Fruit fly (Drosophila melanogaster) whole organism, embryonic: Measurements from ENCODE around the gene Ras85D.

Source experiments
- CG10209 ChIP-seq: fragments of 200-800 bp; sonication (Bioruptor generic); optimal IDR thresholded peaks from 3 replicates; lab custom pipeline; 2017; ENCODE audit warnings: missing biosample characterization, mild to moderate bottlenecking, missing genetic modification characterization, missing genetic modification reagents
- CG10654 ChIP-seq: fragments of 200-800 bp; sonication (Bioruptor generic); optimal IDR thresholded peaks from 2 replicates; lab custom pipeline; 2016; ENCODE audit warnings: missing biosample characterization, missing genetic modification characterization
- CG10979 ChIP-seq: fragments of 200-800 bp; sonication (Bioruptor generic); optimal IDR thresholded peaks from 2 replicates; lab custom pipeline; 2018; ENCODE audit warnings: missing biosample characterization, mild to moderate bottlenecking, missing genetic modification characterization, moderate library complexity
- CG11093 ChIP-seq: fragments of 200-800 bp; sonication (Bioruptor generic); IDR thresholded peaks from 3 replicates; pipeline ENCODE4 v1.3.6; 2022; ENCODE audit warnings: missing biosample characterization, missing genetic modification characterization
- CG12071 ChIP-seq: fragments of 200-800 bp; sonication (Bioruptor generic); optimal IDR thresholded peaks from 3 replicates; lab custom pipeline; 2018; ENCODE audit warnings: missing biosample characterization, mild to moderate bottlenecking, missing genetic modification characterization
- CG12104 ChIP-seq: fragments of 200-800 bp; sonication (Bioruptor generic); optimal IDR thresholded peaks from 3 replicates; lab custom pipeline; 2016; ENCODE audit warnings: missing biosample characterization, missing genetic modification characterization
- CG12744 ChIP-seq: fragments of 200-800 bp; sonication (Bioruptor generic); optimal IDR thresholded peaks from 2 replicates; lab custom pipeline; 2016; ENCODE audit warnings: missing biosample characterization, missing genetic modification characterization
- CG15011 ChIP-seq: fragments of 200-800 bp; sonication (Bioruptor generic); optimal IDR thresholded peaks from 3 replicates; lab custom pipeline; 2018; ENCODE audit warnings: missing biosample characterization, mild to moderate bottlenecking, missing genetic modification characterization
- CG15514 ChIP-seq: fragments of 200-800 bp; sonication (Bioruptor generic); optimal IDR thresholded peaks from 3 replicates; lab custom pipeline; 2017; ENCODE audit warnings: missing biosample characterization, missing genetic modification characterization, mild to moderate bottlenecking, moderate library complexity, missing genetic modification reagents
- CG15601 ChIP-seq: fragments of 200-800 bp; sonication (Bioruptor generic); optimal IDR thresholded peaks from 3 replicates; lab custom pipeline; 2019; ENCODE audit warnings: missing biosample characterization, mild to moderate bottlenecking, missing genetic modification characterization, moderate library complexity
- CG17568 ChIP-seq: fragments of 200-800 bp; sonication (Bioruptor generic); optimal IDR thresholded peaks from 2 replicates; lab custom pipeline; 2018; ENCODE audit warnings: missing biosample characterization, mild to moderate bottlenecking, missing genetic modification characterization, moderate library complexity
- CG18262 ChIP-seq: fragments of 200-800 bp; optimal IDR thresholded peaks from 3 replicates; lab custom pipeline; 2019; ENCODE audit warnings: missing biosample characterization, mild to moderate bottlenecking, missing genetic modification characterization, moderate library complexity
- CG2875 ChIP-seq: fragments of 200-800 bp; sonication (Bioruptor generic); optimal IDR thresholded peaks from 2 replicates; lab custom pipeline; 2017; ENCODE audit warnings: missing biosample characterization, mild to moderate bottlenecking, missing genetic modification characterization, missing genetic modification reagents
- CG31365 ChIP-seq: fragments of 200-800 bp; sonication (Bioruptor generic); optimal IDR thresholded peaks from 2 replicates; lab custom pipeline; 2018; ENCODE audit warnings: missing biosample characterization, mild to moderate bottlenecking, missing genetic modification characterization
- CG3838 ChIP-seq: fragments of 200-800 bp; sonication (Bioruptor generic); optimal IDR thresholded peaks from 3 replicates; lab custom pipeline; 2016; ENCODE audit warnings: missing biosample characterization, missing genetic modification characterization
- CG42726 ChIP-seq: fragments of 200-800 bp; sonication (Bioruptor generic); IDR thresholded peaks from 2 replicates; pipeline ENCODE4 v1.3.6; 2022; ENCODE audit warnings: missing biosample characterization, missing genetic modification characterization; ENCODE audit not compliant: partially characterized antibody
- CG4282 ChIP-seq: fragments of 200-800 bp; sonication (Bioruptor generic); optimal IDR thresholded peaks from 2 replicates; lab custom pipeline; 2016; ENCODE audit warnings: missing biosample characterization, missing genetic modification characterization
- CG4328 ChIP-seq: fragments of 200-800 bp; sonication (Bioruptor generic); optimal IDR thresholded peaks from 3 replicates; lab custom pipeline; 2017; ENCODE audit warnings: missing biosample characterization, missing genetic modification reagents, missing genetic modification characterization
- CG6791 ChIP-seq: fragments of 200-800 bp; sonication (Bioruptor generic); IDR thresholded peaks from 3 replicates; pipeline ENCODE4 v1.3.6; 2022; ENCODE audit warnings: missing biosample characterization, missing genetic modification characterization; ENCODE audit not compliant: partially characterized antibody
- CG7556 ChIP-seq: fragments of 200-800 bp; sonication (Bioruptor generic); optimal IDR thresholded peaks from 2 replicates; lab custom pipeline; 2017; ENCODE audit warnings: missing biosample characterization, mild to moderate bottlenecking, missing genetic modification characterization
- CG7963 ChIP-seq: fragments of 200-800 bp; sonication (Bioruptor generic); IDR thresholded peaks from 3 replicates; pipeline ENCODE4 v1.3.6; 2022; ENCODE audit warnings: missing biosample characterization, missing genetic modification characterization; ENCODE audit not compliant: partially characterized antibody
- CG8359 ChIP-seq: fragments of 200-800 bp; sonication (Bioruptor generic); optimal IDR thresholded peaks from 2 replicates; lab custom pipeline; 2017; ENCODE audit warnings: missing biosample characterization, mild to moderate bottlenecking, missing genetic modification characterization, borderline replicate concordance
- CG9609 ChIP-seq: fragments of 200-800 bp; sonication (Bioruptor generic); optimal IDR thresholded peaks from 3 replicates; lab custom pipeline; 2016; ENCODE audit warnings: missing biosample characterization, missing genetic modification characterization
- CrebB ChIP-seq: fragments of 200-800 bp; sonication (Bioruptor generic); optimal IDR thresholded peaks from 3 replicates; lab custom pipeline; 2018; ENCODE audit warnings: missing biosample characterization, mild to moderate bottlenecking, missing genetic modification characterization
- D ChIP-seq, 2 experiments: fragments of 200-800 bp in 1 of 2; fragments of >200 bp in 1 of 2; sonication (Bioruptor generic) in 1 of 2; optimal IDR thresholded peaks; 2 replicates in 1 of 2; 3 replicates in 1 of 2; lab custom pipeline; 2017; ENCODE audit warnings: mild to moderate bottlenecking in 1 of 2, missing biosample characterization in 1 of 2, missing genetic modification characterization in 1 of 2, missing genetic modification reagents in 1 of 2
- Fer3 ChIP-seq: fragments of 200-800 bp; sonication (Bioruptor generic); optimal IDR thresholded peaks from 2 replicates; lab custom pipeline; 2018; ENCODE audit warnings: missing biosample characterization, mild to moderate bottlenecking, missing genetic modification characterization, moderate library complexity
- Hey ChIP-seq: fragments of 200-800 bp; sonication (Bioruptor generic); optimal IDR thresholded peaks from 3 replicates; lab custom pipeline; 2018; ENCODE audit warnings: missing biosample characterization, mild to moderate bottlenecking, missing genetic modification characterization
- Hmx ChIP-seq: fragments of 200-800 bp; sonication (Bioruptor generic); optimal IDR thresholded peaks from 2 replicates; lab custom pipeline; 2016; ENCODE audit warnings: missing biosample characterization, missing genetic modification characterization
- Hr39 ChIP-seq: fragments of >200 bp; optimal IDR thresholded peaks from 2 replicates; lab custom pipeline; 2017
- NfI ChIP-seq: fragments of 200-800 bp; sonication (Bioruptor generic); optimal IDR thresholded peaks from 3 replicates; lab custom pipeline; 2018; ENCODE audit warnings: missing biosample characterization, mild to moderate bottlenecking, missing genetic modification characterization, moderate library complexity
- Ptx1 ChIP-seq: fragments of 200-800 bp; sonication (Bioruptor generic); IDR thresholded peaks from 2 replicates; pipeline ENCODE4 v1.3.6; 2022; ENCODE audit warnings: missing biosample characterization, missing genetic modification characterization
- Sry-β ChIP-seq: fragments of 200-800 bp; sonication (Bioruptor generic); optimal IDR thresholded peaks from 2 replicates; lab custom pipeline; 2018; ENCODE audit warnings: missing biosample characterization, mild to moderate bottlenecking, missing genetic modification characterization, moderate library complexity
- dm ChIP-seq: fragments of 200-800 bp; sonication (Bioruptor generic); optimal IDR thresholded peaks from 3 replicates; lab custom pipeline; 2016; ENCODE audit warnings: missing biosample characterization, missing genetic modification characterization
- esg ChIP-seq: fragments of 200-800 bp; sonication (Bioruptor generic); conservative IDR thresholded peaks from 2 replicates; pipeline ENCODE4 v1.3.6; 2022; ENCODE audit warnings: missing biosample characterization, missing genetic modification characterization
- fd96Cb ChIP-seq: fragments of 200-800 bp; sonication (Bioruptor generic); optimal IDR thresholded peaks from 2 replicates; lab custom pipeline; 2018; ENCODE audit warnings: missing biosample characterization, mild to moderate bottlenecking, missing genetic modification characterization, moderate library complexity
- insv ChIP-seq, 2 experiments: fragments of 200-800 bp; sonication (Bioruptor generic); optimal IDR thresholded peaks; 3 replicates each; lab custom pipeline; 2016 to 2018; ENCODE audit warnings: missing biosample characterization in 2 of 2, missing genetic modification characterization in 2 of 2
- nerfin-2 ChIP-seq: fragments of 200-800 bp; sonication (Bioruptor generic); IDR thresholded peaks from 2 replicates; pipeline ENCODE4 v1.3.6; 2022; ENCODE audit warnings: missing biosample characterization, missing genetic modification characterization; ENCODE audit not compliant: partially characterized antibody
- pan ChIP-seq, 4 experiments: fragments of >200 bp in 3 of 4; fragments of 200-800 bp in 1 of 4; sonication (Bioruptor generic) in 1 of 4; optimal IDR thresholded peaks in 3 of 4; IDR thresholded peaks in 1 of 4; 2 replicates each; pipeline versions ENCODE4 v1.3.6 to Lab custom; 2017 to 2022; ENCODE audit warnings: missing biosample characterization in 2 of 4, missing genetic modification characterization in 2 of 4, mixed read lengths in 1 of 4
- pho ChIP-seq: fragments of 200-800 bp; sonication (Bioruptor generic); optimal IDR thresholded peaks from 2 replicates; lab custom pipeline; 2016; ENCODE audit warnings: missing biosample characterization, missing genetic modification characterization
- prd ChIP-seq, 3 experiments: fragments of >200 bp in 2 of 3; fragments of 200-800 bp in 1 of 3; sonication (Bioruptor generic) in 1 of 3; optimal IDR thresholded peaks in 2 of 3; IDR thresholded peaks in 1 of 3; 2 replicates in 2 of 3; 3 replicates in 1 of 3; pipeline versions ENCODE4 v1.3.6 to Lab custom; 2017 to 2022; ENCODE audit warnings: missing biosample characterization in 1 of 3, missing genetic modification characterization in 1 of 3
- sd ChIP-seq: fragments of 200-800 bp; sonication (Bioruptor generic); optimal IDR thresholded peaks from 3 replicates; lab custom pipeline; 2018; ENCODE audit warnings: missing biosample characterization, mild to moderate bottlenecking, missing genetic modification characterization, moderate library complexity
- trem ChIP-seq: fragments of 200-800 bp; optimal IDR thresholded peaks from 3 replicates; lab custom pipeline; 2019; ENCODE audit warnings: missing biosample characterization, mild to moderate bottlenecking, missing genetic modification characterization, moderate library complexity
- unpg ChIP-seq: fragments of 200-800 bp; sonication (Bioruptor generic); optimal IDR thresholded peaks from 3 replicates; lab custom pipeline; 2018; ENCODE audit warnings: missing biosample characterization, mild to moderate bottlenecking, missing genetic modification characterization, moderate library complexity
- yki ChIP-seq: fragments of >200 bp; optimal IDR thresholded peaks from 3 replicates; lab custom pipeline; 2018
- zf30C ChIP-seq: fragments of 200-800 bp; sonication (Bioruptor generic); optimal IDR thresholded peaks from 3 replicates; lab custom pipeline; 2018; ENCODE audit warnings: missing biosample characterization, mild to moderate bottlenecking, missing genetic modification characterization

Ras85D gene

dm6 chr3R:9533181-9534124 is 20.6 kb upstream of the Ras85D start (continued):
- TF ChIP-seq CG7556 (GFP tag; lab: Kevin White, UChicago) (peak; percentile 99), Hmx (GFP tag; lab: Kevin White, UChicago) (peak; percentile 91), Hey (tag; lab: Kevin White, UChicago) (peak; percentile 65), CG4328 (GFP tag; lab: Kevin White, UChicago) (peak; percentile 98), CG15514 (GFP tag; lab: Kevin White, UChicago) (peak; percentile 83), insv (GFP tag; optimal IDR thresholded peaks at IDR 0.05; lab: Kevin White, UChicago) (peak; percentile 40 to 78), Ptx1 (GFP tag; lab: Robert Waterston, UW) (peak; percentile 94), zf30C (GFP tag; lab: Kevin White, UChicago) (no peak), pan (optimal IDR thresholded peaks at IDR 0.05; lab: Kevin White, UChicago) (no peak), pan (GFP tag; optimal IDR thresholded peaks at IDR 0.05 in 1 of 2, IDR thresholded peaks at IDR 0.05 in 1 of 2) (peak in 1 of 2 experiments; percentile 86), unpg (GFP tag; lab: Kevin White, UChicago) (peak; percentile 91), fd96Cb (peak; percentile 94), prd (optimal IDR thresholded peaks at IDR 0.05; lab: Kevin White, UChicago) (no peak), prd (GFP tag; IDR thresholded peaks at IDR 0.05; lab: Robert Waterston, UW) (peak; percentile 90), CG9609 (GFP tag; lab: Kevin White, UChicago) (peak; percentile 89), CrebB (peak; percentile 83), CG12744 (GFP tag; lab: Kevin White, UChicago) (peak; percentile 88), trem (peak; percentile 82), nerfin-2 (GFP tag; lab: Robert Waterston, UW) (0 out of 2 replicates have a peak, but pooled peaks have one; percentile 34), D (optimal IDR thresholded peaks at IDR 0.05; lab: Kevin White, UChicago) (no peak), D (GFP tag; optimal IDR thresholded peaks at IDR 0.05; lab: Kevin White, UChicago) (peak; percentile 98), CG12104 (GFP tag; lab: Kevin White, UChicago) (peak; percentile 97), CG3838 (GFP tag; lab: Kevin White, UChicago) (peak; percentile 85), CG12071 (GFP tag; lab: Kevin White, UChicago) (peak; percentile 92), CG17568 (GFP tag; lab: Kevin White, UChicago) (peak; percentile 87), CG8359 (peak; percentile 87), NfI (GFP tag; lab: Kevin White, UChicago) (peak; percentile 95), CG10979 (tag; lab: Kevin White, UChicago) (peak; percentile 96), CG15601 (tag; lab: Kevin White, UChicago) (peak; percentile 86), dm (GFP tag; lab: Kevin White, UChicago) (peak; percentile 74), Sry-β (GFP tag; lab: Kevin White, UChicago) (peak; percentile 71), pho (peak; percentile 95), Hr39 (no peak), yki (lab: Kevin White, UChicago) (peak; percentile 53), CG31365 (tag; lab: Kevin White, UChicago) (peak; percentile 74), CG6791 (GFP tag; lab: Robert Waterston, UW) (no peak), CG18262 (peak; percentile 99), CG2875 (GFP tag; lab: Kevin White, UChicago) (peak; percentile 96), esg (GFP tag; lab: Robert Waterston, UW) (peak; percentile 90), CG11093 (peak; percentile 87), CG42726 (GFP tag; lab: Robert Waterston, UW) (0 out of 2 replicates have a peak, but pooled peaks have one; percentile 1), Fer3 (tag; lab: Kevin White, UChicago) (peak; percentile 89), sd (tag; lab: Kevin White, UChicago) (peak; percentile 79), CG10654 (GFP tag; lab: Kevin White, UChicago) (peak; percentile 95), CG4282 (GFP tag; lab: Kevin White, UChicago) (peak; percentile 78), CG15011 (GFP tag; lab: Kevin White, UChicago) (peak; percentile 98), CG7963 (GFP tag; lab: Robert Waterston, UW) (0 out of 3 replicates have a peak, but pooled peaks have one; percentile 17), CG10209 (peak; percentile 97)
